Worm (Caenorhabditis elegans) whole organism, L3 larva: ENCODE measurements around the gene Y17G9B.8.

Source experiments
- elt-1 ChIP-seq: fragments of 150-350 bp; optimal IDR thresholded peaks from 2 replicates; lab custom pipeline; 2014; ENCODE audit warnings: missing biosample characterization, missing genetic modification characterization
- fkh-10 ChIP-seq: sonication (generic microtip); optimal IDR thresholded peaks from 2 replicates; lab custom pipeline; 2017; ENCODE audit warnings: missing biosample characterization, missing genetic modification reagents, missing genetic modification characterization
- fos-1 ChIP-seq: fragments of 150-350 bp; optimal IDR thresholded peaks from 2 replicates; lab custom pipeline; 2014; ENCODE audit warnings: missing biosample characterization, missing genetic modification characterization
- nhr-12 ChIP-seq: fragments of 150-350 bp; optimal IDR thresholded peaks from 2 replicates; lab custom pipeline; 2014; ENCODE audit warnings: missing biosample characterization, missing genetic modification characterization

- TF ChIP-seq nhr-12 (no peak), fkh-10 (GFP tag; lab: Kevin White, UChicago) (no peak), elt-1 (no peak), fos-1 (no peak)
Measured at ce11 chrIV:4802494-4802893, 43.9 kb upstream of the Y17G9B.8 start, which contains the start of gene dpf-7.
